Fruit fly (Drosophila melanogaster) whole organism, embryonic: ENCODE measurements around the gene Cyfip.

Experiments
- CG1792 ChIP-seq: fragments of 200-800 bp; sonication (Bioruptor generic); optimal IDR thresholded peaks from 2 replicates; lab custom pipeline; 2016; ENCODE audit warnings: missing biosample characterization, missing genetic modification characterization
- CG5245 ChIP-seq: fragments of 200-800 bp; sonication (Bioruptor generic); optimal IDR thresholded peaks from 3 replicates; lab custom pipeline; 2016; ENCODE audit warnings: missing biosample characterization, missing genetic modification characterization
- ara ChIP-seq: fragments of 200-800 bp; sonication (Bioruptor generic); IDR thresholded peaks from 2 replicates; pipeline ENCODE4 v1.3.6; 2022; ENCODE audit warnings: missing biosample characterization, missing genetic modification characterization
- croc ChIP-seq: fragments of 200-800 bp; sonication (Bioruptor generic); conservative IDR thresholded peaks from 3 replicates; pipeline ENCODE4 v1.3.6; 2022; ENCODE audit warnings: missing biosample characterization, missing genetic modification characterization
- dan ChIP-seq: fragments of 200-800 bp; sonication (Bioruptor generic); IDR thresholded peaks from 2 replicates; pipeline ENCODE4 v1.3.6; 2022; ENCODE audit warnings: missing biosample characterization, missing genetic modification characterization

dm6 chr3R:15290642-15291118 lies 42.4 kb upstream of the Cyfip start, which contains the start of gene CG45218:
- TF ChIP-seq ara: no peak
- no peak for TF ChIP-seq CG1792 (GFP tag; lab: Kevin White, UChicago)
- TF ChIP-seq CG5245 (GFP tag; lab: Kevin White, UChicago): no peak
- no peak for TF ChIP-seq croc (GFP tag; lab: Robert Waterston, UW)
- no peak for TF ChIP-seq dan (GFP tag; lab: Robert Waterston, UW)
